Fruit fly (Drosophila melanogaster): ENCODE measurements around the gene CG13737.

CG13737 gene

dm6 chr3L:13911649-13912260 lies 33.0 kb downstream of the CG13737 start (continued):
- TF ChIP-seq hkb (optimal IDR thresholded peaks at IDR 0.05) (no peak), hkb (GFP tag; IDR thresholded peaks at IDR 0.05) (peak; percentile 63), Ada2b (GFP tag; IDR thresholded peaks at IDR 0.05) (0 out of 2 replicates have a peak, but pooled peaks have one; percentile 13), CG8359 (GFP tag; optimal IDR thresholded peaks at IDR 0.05; ENCODE audit: borderline replicate concordance) (peak; percentile 50), croc (GFP tag; conservative IDR thresholded peaks at IDR 0.05) (peak; percentile 56; the same call in 2 of the 3 replicates), gsb-n (tag; optimal IDR thresholded peaks at IDR 0.05) (peak; percentile 51), CG32532 (GFP tag; IDR thresholded peaks at IDR 0.05) (peak; percentile 51), stc (GFP tag; IDR thresholded peaks at IDR 0.05) (peak; percentile 68; the same call in 1 of the 2 replicates), CG12769 (tag; optimal IDR thresholded peaks at IDR 0.05) (no peak), dpn (GFP tag; optimal IDR thresholded peaks at IDR 0.05) (peak in 1 of 2 experiments; percentile 72), CG12155 (GFP tag; optimal IDR thresholded peaks at IDR 0.05) (peak; percentile 27), ATbp (GFP tag; optimal IDR thresholded peaks at IDR 0.05) (peak; percentile 70), ken (GFP tag; IDR thresholded peaks at IDR 0.05) (no peak), eyg (GFP tag; optimal IDR thresholded peaks at IDR 0.05) (no peak), esg (GFP tag; conservative IDR thresholded peaks at IDR 0.05) (peak; percentile 79), chm (GFP tag; IDR thresholded peaks at IDR 0.05) (no peak), CG2875 (GFP tag; optimal IDR thresholded peaks at IDR 0.05) (peak; percentile 58), Sin3A (optimal IDR thresholded peaks at IDR 0.05) (no peak), Ssrp (tag; optimal IDR thresholded peaks at IDR 0.05) (peak; percentile 77), CG18619 (GFP tag; optimal IDR thresholded peaks at IDR 0.05) (peak; percentile 68), sens (GFP tag) (peak; percentile 71), CG6689 (GFP tag; IDR thresholded peaks at IDR 0.05) (peak; percentile 81), dm (GFP tag; optimal IDR thresholded peaks at IDR 0.05) (no peak), CG7556 (GFP tag; optimal IDR thresholded peaks at IDR 0.05) (peak; percentile 81), nerfin-2 (GFP tag; IDR thresholded peaks at IDR 0.05; ENCODE audit: partially characterized antibody) (no peak), CG1602 (GFP tag; optimal IDR thresholded peaks at IDR 0.05) (peak; percentile 50), Xbp1 (GFP tag; optimal IDR thresholded peaks at IDR 0.05) (peak; percentile 68), tio (GFP tag; optimal IDR thresholded peaks at IDR 0.05) (peak; percentile 60), CG12942 (GFP tag; optimal IDR thresholded peaks at IDR 0.05) (peak; percentile 23), CG10654 (GFP tag; optimal IDR thresholded peaks at IDR 0.05) (peak; percentile 34), NfI (GFP tag; optimal IDR thresholded peaks at IDR 0.05) (peak; percentile 66), Oli (tag; optimal IDR thresholded peaks at IDR 0.05) (peak; percentile 83), lmd (GFP tag; IDR thresholded peaks at IDR 0.05) (peak; percentile 71), CG17829 (tag; optimal IDR thresholded peaks at IDR 0.05) (peak; percentile 70), B-H1 (GFP tag; IDR thresholded peaks at IDR 0.05) (peak; percentile 56), crol (GFP tag; IDR thresholded peaks at IDR 0.05) (0 out of 2 replicates have a peak, but pooled peaks have one; percentile 26), Ets65A (GFP tag) (peak; percentile 91), Gug (GFP tag; IDR thresholded peaks at IDR 0.05) (no peak; the same call in 3 of the 4 replicates), Vsx1 (GFP tag; optimal IDR thresholded peaks at IDR 0.05) (peak; percentile 55), CG10147 (GFP tag; optimal IDR thresholded peaks at IDR 0.05) (peak; percentile 12), twi (tag; optimal IDR thresholded peaks at IDR 0.05) (peak; percentile 23), Sry-δ (GFP tag; optimal IDR thresholded peaks at IDR 0.05) (no peak), ttk (GFP tag; IDR thresholded peaks at IDR 0.05) (no peak), dmrt99B (tag; optimal IDR thresholded peaks at IDR 0.05) (peak; percentile 87), CG9215 (GFP tag; IDR thresholded peaks at IDR 0.05) (no peak; the same call in 1 of the 2 replicates), vvl (GFP tag; IDR thresholded peaks at IDR 0.05) (peak; percentile 69), org-1 (GFP tag; optimal IDR thresholded peaks at IDR 0.05) (peak; percentile 40), chinmo (GFP tag; IDR thresholded peaks at IDR 0.05; ENCODE audit: partially characterized antibody) (0 out of 4 replicates have a peak, but pooled peaks have one; percentile 22), CG17328 (GFP tag; IDR thresholded peaks at IDR 0.05) (no peak), CG7372 (GFP tag; IDR thresholded peaks at IDR 0.05) (peak; percentile 68), slou (GFP tag; optimal IDR thresholded peaks at IDR 0.05) (no peak)
